Worm (Caenorhabditis elegans) whole organism, midembryonic: ENCODE measurements around the gene K05F1.9.

Experiments
- T22C8.4 ChIP-seq: fragments of 200-800 bp; sonication (Bioruptor generic); IDR thresholded peaks from 2 replicates; pipeline ENCODE4 v1.3.6; 2022; ENCODE audit warnings: missing genetic modification characterization, missing compliant biosample characterization
- cog-1 ChIP-seq: sonication (generic microtip); optimal IDR thresholded peaks from 2 replicates; lab custom pipeline; 2016; ENCODE audit warnings: missing genetic modification characterization, missing compliant biosample characterization
- flt-1 ChIP-seq: fragments of 200-800 bp; sonication (Bioruptor generic); IDR thresholded peaks from 2 replicates; pipeline ENCODE4 v1.3.6; 2022; ENCODE audit warnings: missing genetic modification characterization, missing compliant biosample characterization
- klf-2 ChIP-seq: fragments of 200-800 bp; sonication (Bioruptor generic); conservative IDR thresholded peaks from 2 replicates; pipeline ENCODE4 v1.3.6; 2022; ENCODE audit warnings: missing genetic modification reagents, missing genetic modification characterization, missing compliant biosample characterization
- med-1 ChIP-seq: sonication (generic microtip); optimal IDR thresholded peaks from 2 replicates; lab custom pipeline; 2017; ENCODE audit warnings: missing genetic modification characterization, mild to moderate bottlenecking, missing compliant biosample characterization, antibody characterized with exemption, missing genetic modification reagents; ENCODE audit not compliant: insufficient read depth
- ref-1 ChIP-seq: fragments of 200-800 bp; sonication (Bioruptor generic); conservative IDR thresholded peaks from 2 replicates; pipeline ENCODE4 v1.3.6; 2022; ENCODE audit warnings: missing genetic modification reagents, missing genetic modification characterization, missing compliant biosample characterization
- tab-1 ChIP-seq: fragments of 200-800 bp; sonication (Bioruptor generic); IDR thresholded peaks from 2 replicates; pipeline ENCODE4 v1.3.6; 2022; ENCODE audit warnings: missing genetic modification characterization, missing compliant biosample characterization
- ztf-29 ChIP-seq: fragments of 200-800 bp; sonication (Bioruptor generic); IDR thresholded peaks from 2 replicates; pipeline ENCODE4 v1.3.6; 2022; ENCODE audit warnings: missing genetic modification reagents, missing genetic modification characterization, missing compliant biosample characterization

DNA sequence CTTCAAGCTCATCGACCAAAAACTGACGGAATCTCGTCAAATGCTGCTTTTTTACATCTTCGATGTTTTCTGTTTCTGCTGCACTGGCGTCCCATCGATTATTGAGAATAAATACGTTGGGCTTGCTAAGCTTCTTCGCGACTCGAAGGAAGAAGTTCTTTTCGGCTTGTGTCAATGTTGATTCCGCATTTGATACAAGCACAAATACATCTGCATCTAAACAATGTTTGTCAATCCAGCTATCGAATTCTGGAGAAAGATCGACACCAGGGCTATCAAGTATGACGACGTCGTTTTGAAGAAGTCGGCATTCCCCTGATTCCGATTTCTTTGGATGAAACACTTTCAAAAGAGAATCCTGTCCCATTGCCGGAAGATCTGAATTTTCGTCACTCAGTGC, 34.2 kb upstream of the K05F1.9 start:
- TF ChIP-seq med-1 (no peak), ref-1 (GFP tag; lab: Robert Waterston, UW) (no peak), klf-2 (GFP tag; lab: Robert Waterston, UW) (no peak), T22C8.4 (GFP tag; lab: Robert Waterston, UW) (no peak), ztf-29 (GFP tag; lab: Robert Waterston, UW) (no peak), tab-1 (GFP tag; lab: Robert Waterston, UW) (no peak), flt-1 (no peak), cog-1 (tag; lab: Kevin White, UChicago) (no peak)
